Worm (Caenorhabditis elegans) whole organism, late embryonic: ENCODE results near the gene aipr-1.

Experiments
- F13H6.1 ChIP-seq: sonication (generic microtip); optimal IDR thresholded peaks from 2 replicates; lab custom pipeline; 2016; ENCODE audit warnings: missing genetic modification characterization, missing compliant biosample characterization
- K02D7.2 ChIP-seq: sonication (generic microtip); optimal IDR thresholded peaks from 2 replicates; lab custom pipeline; 2017; ENCODE audit warnings: mild to moderate bottlenecking, missing genetic modification characterization, missing compliant biosample characterization
- ceh-9 ChIP-seq: sonication (generic microtip); optimal IDR thresholded peaks from 2 replicates; lab custom pipeline; 2016; ENCODE audit warnings: mild to moderate bottlenecking, missing genetic modification characterization, inconsistent platforms, missing compliant biosample characterization
- dmd-4 ChIP-seq: sonication (generic microtip); optimal IDR thresholded peaks from 2 replicates; lab custom pipeline; 2016; ENCODE audit warnings: borderline replicate concordance, missing genetic modification characterization, missing compliant biosample characterization
- dve-1 ChIP-seq: sonication (generic microtip); optimal IDR thresholded peaks from 2 replicates; lab custom pipeline; 2017; ENCODE audit warnings: antibody characterized with exemption, mild to moderate bottlenecking, missing genetic modification characterization, missing compliant biosample characterization
- lin-11 ChIP-seq: fragments of 200-800 bp; sonication (Bioruptor generic); optimal IDR thresholded peaks from 2 replicates; lab custom pipeline; 2018; ENCODE audit warnings: mild to moderate bottlenecking, missing genetic modification characterization, missing compliant biosample characterization
- madf-2 ChIP-seq: sonication (generic microtip); optimal IDR thresholded peaks from 2 replicates; lab custom pipeline; 2017; ENCODE audit warnings: missing genetic modification characterization, missing compliant biosample characterization
- nhr-11 ChIP-seq: fragments of 150-350 bp; optimal IDR thresholded peaks from 2 replicates; lab custom pipeline; 2014; ENCODE audit warnings: missing biosample characterization, missing genetic modification characterization
- pax-1 ChIP-seq: fragments of 150-350 bp; optimal IDR thresholded peaks from 2 replicates; lab custom pipeline; 2014; ENCODE audit warnings: missing biosample characterization, missing genetic modification characterization
- pqm-1 ChIP-seq: sonication (generic microtip); optimal IDR thresholded peaks from 2 replicates; lab custom pipeline; 2016; ENCODE audit warnings: missing genetic modification characterization, missing compliant biosample characterization
- rnt-1 ChIP-seq: sonication (generic microtip); optimal IDR thresholded peaks from 2 replicates; lab custom pipeline; 2016; ENCODE audit warnings: missing genetic modification characterization, missing compliant biosample characterization
- ztf-16 ChIP-seq: sonication (generic microtip); optimal IDR thresholded peaks from 2 replicates; lab custom pipeline; 2017; ENCODE audit warnings: missing genetic modification characterization, missing compliant biosample characterization

ce11 chrII:6561300-6561699, 32.8 kb downstream of the aipr-1 start, which contains the start of gene F18C5.10:
- no peak for TF ChIP-seq rnt-1
- TF ChIP-seq madf-2, result no peak
- no peak for TF ChIP-seq ztf-16 (tag; lab: Kevin White, UChicago)
- TF ChIP-seq dve-1, result no peak
- no peak for TF ChIP-seq pqm-1 (tag; lab: Kevin White, UChicago)
- no peak for TF ChIP-seq pax-1 (tag; lab: Kevin White, UChicago)
- TF ChIP-seq lin-11, result no peak
- no peak for TF ChIP-seq dmd-4 (tag; lab: Kevin White, UChicago)
- TF ChIP-seq nhr-11 (tag; lab: Kevin White, UChicago), result no peak
- TF ChIP-seq ceh-9 (tag; lab: Kevin White, UChicago), result no peak
- TF ChIP-seq K02D7.2 (tag; lab: Kevin White, UChicago), result no peak
- TF ChIP-seq F13H6.1 (tag; lab: Kevin White, UChicago), result no peak
